3 worm cellular contexts compared by ENCODE assay signal in genomic region chrII:3553453-3553852, ce11.
TF ChIP-seq lines count a peak whose summit lies in the region.

Gene dnc-3, plus strand, starts transcription at chrII:3553724.

TF ChIP-seq in whole organism, L1 larva, 84 proteins besides CTCF, POLR2A, EP300 and RAD21 (continued from another document and continues in another):
- TF ChIP-seq rnt-1 (tag; optimal IDR thresholded peaks at IDR 0.05; lab: Kevin White, UChicago) (no peak), aly-2 (tag; optimal IDR thresholded peaks at IDR 0.05; lab: Kevin White, UChicago) (peak; percentile 20), ceh-90 (tag; optimal IDR thresholded peaks at IDR 0.05; lab: Kevin White, UChicago) (peak; percentile 62), sup-37 (GFP tag; optimal IDR thresholded peaks at IDR 0.05; lab: Kevin White, UChicago) (peak; percentile 52), isw-1 (GFP tag; IDR thresholded peaks at IDR 0.05; lab: Robert Waterston, UW) (peak; percentile 72), hlh-17 (GFP tag; optimal IDR thresholded peaks at IDR 0.05; lab: Kevin White, UChicago; ENCODE audit: borderline replicate concordance) (no peak), sptf-1 (tag; optimal IDR thresholded peaks at IDR 0.05; lab: Kevin White, UChicago) (no peak), nhr-12 (tag; optimal IDR thresholded peaks at IDR 0.05; lab: Kevin White, UChicago) (no peak), nhr-28 (tag; optimal IDR thresholded peaks at IDR 0.05; lab: Kevin White, UChicago) (no peak), dsc-1 (tag; optimal IDR thresholded peaks at IDR 0.05; lab: Kevin White, UChicago) (peak; percentile 91), ztf-11 (tag; optimal IDR thresholded peaks at IDR 0.05; lab: Kevin White, UChicago) (peak in 1 of 2 experiments; percentile 44), unc-86 (tag; optimal IDR thresholded peaks at IDR 0.05; lab: Kevin White, UChicago) (peak; percentile 56), jun-1 (tag; optimal IDR thresholded peaks at IDR 0.05; lab: Kevin White, UChicago) (peak; percentile 30), blmp-1 (tag; optimal IDR thresholded peaks at IDR 0.05; lab: Kevin White, UChicago) (peak; percentile 20), lin-14 (GFP tag; optimal IDR thresholded peaks at IDR 0.05; lab: Kevin White, UChicago) (peak; percentile 80), zag-1 (tag; optimal IDR thresholded peaks at IDR 0.05; lab: Kevin White, UChicago) (no peak), unc-98 (GFP tag; IDR thresholded peaks at IDR 0.05; lab: Robert Waterston, UW) (no peak), snu-23 (GFP tag; optimal IDR thresholded peaks at IDR 0.05; lab: Kevin White, UChicago) (peak; percentile 86), nhr-90 (tag; optimal IDR thresholded peaks at IDR 0.05; lab: Kevin White, UChicago; ENCODE audit: poor library complexity) (peak; percentile 73), egl-13 (tag; optimal IDR thresholded peaks at IDR 0.05; lab: Kevin White, UChicago) (peak; percentile 73), snpc-4 (tag; optimal IDR thresholded peaks at IDR 0.05; lab: Kevin White, UChicago) (peak; percentile 31), mep-1 (tag; optimal IDR thresholded peaks at IDR 0.05; lab: Kevin White, UChicago) (peak; percentile 53), mab-9 (GFP tag; IDR thresholded peaks at IDR 0.05; lab: Robert Waterston, UW) (peak; percentile 50; the same call in 1 of the 2 replicates), lir-3 (tag; optimal IDR thresholded peaks at IDR 0.05; lab: Kevin White, UChicago; ENCODE audit: poor library complexity) (no peak), fkh-4 (tag; optimal IDR thresholded peaks at IDR 0.05; lab: Kevin White, UChicago; ENCODE audit: borderline replicate concordance) (peak; percentile 72), nhr-237 (tag; optimal IDR thresholded peaks at IDR 0.05; lab: Kevin White, UChicago) (peak; percentile 30), nhr-20 (tag; optimal IDR thresholded peaks at IDR 0.05; lab: Kevin White, UChicago) (peak; percentile 80), skn-1 (tag; optimal IDR thresholded peaks at IDR 0.05; lab: Kevin White, UChicago) (no peak), alr-1 (tag; optimal IDR thresholded peaks at IDR 0.05; lab: Kevin White, UChicago; ENCODE audit: borderline replicate concordance) (no peak), fos-1 (tag; optimal IDR thresholded peaks at IDR 0.05; lab: Kevin White, UChicago) (peak; percentile 29), nhr-71 (tag; optimal IDR thresholded peaks at IDR 0.05; lab: Kevin White, UChicago) (peak; percentile 86), hlh-4 (tag; optimal IDR thresholded peaks at IDR 0.05; lab: Kevin White, UChicago) (no peak), F16B12.6 (tag; optimal IDR thresholded peaks at IDR 0.05; lab: Kevin White, UChicago) (peak; percentile 83), elt-3 (tag; optimal IDR thresholded peaks at IDR 0.05; lab: Kevin White, UChicago) (no peak), unc-62 (GFP tag; optimal IDR thresholded peaks at IDR 0.05; lab: Kevin White, UChicago) (no peak), tlp-1 (tag; optimal IDR thresholded peaks at IDR 0.05; lab: Kevin White, UChicago) (no peak), lin-13 (GFP tag; optimal IDR thresholded peaks at IDR 0.05; lab: Kevin White, UChicago) (peak; percentile 29), C16A3.4 (tag; optimal IDR thresholded peaks at IDR 0.05; lab: Kevin White, UChicago) (peak; percentile 24), C04F5.9 (tag; optimal IDR thresholded peaks at IDR 0.05; lab: Kevin White, UChicago) (peak; percentile 77), pqm-1 (tag; optimal IDR thresholded peaks at IDR 0.05; lab: Kevin White, UChicago) (no peak), lin-39 (tag; optimal IDR thresholded peaks at IDR 0.05; lab: Kevin White, UChicago) (peak; percentile 43), nhr-19 (GFP tag; conservative IDR thresholded peaks at IDR 0.05; lab: Robert Waterston, UW) (peak; percentile 61), dpl-1 (GFP tag; optimal IDR thresholded peaks at IDR 0.05; lab: Kevin White, UChicago) (peak; percentile 52 to 56 (median 56))

TF ChIP-seq in whole organism, L3 larva, 47 proteins besides CTCF, POLR2A, EP300 and RAD21 (continued from another document):
- TF ChIP-seq elt-1 (tag; optimal IDR thresholded peaks at IDR 0.05; lab: Kevin White, UChicago) (no peak), jun-1 (tag; optimal IDR thresholded peaks at IDR 0.05; lab: Kevin White, UChicago) (no peak), elt-2 (tag; optimal IDR thresholded peaks at IDR 0.05; lab: Kevin White, UChicago) (peak; percentile 28), nhr-25 (tag; optimal IDR thresholded peaks at IDR 0.05; lab: Kevin White, UChicago) (no peak), nhr-12 (tag; optimal IDR thresholded peaks at IDR 0.05; lab: Kevin White, UChicago) (no peak), unc-62 (GFP tag; optimal IDR thresholded peaks at IDR 0.05; lab: Kevin White, UChicago) (no peak), eor-1 (tag; optimal IDR thresholded peaks at IDR 0.05; lab: Kevin White, UChicago) (no peak), nhr-237 (tag; optimal IDR thresholded peaks at IDR 0.05; lab: Kevin White, UChicago) (no peak), ceh-82 (tag; optimal IDR thresholded peaks at IDR 0.05; lab: Kevin White, UChicago) (no peak), egl-5 (tag; optimal IDR thresholded peaks at IDR 0.05; lab: Kevin White, UChicago) (no peak), unc-39 (tag; optimal IDR thresholded peaks at IDR 0.05; lab: Kevin White, UChicago) (no peak), nhr-76 (tag; optimal IDR thresholded peaks at IDR 0.05; lab: Kevin White, UChicago) (no peak), egl-27 (tag; optimal IDR thresholded peaks at IDR 0.05; lab: Kevin White, UChicago) (no peak), aly-2 (tag; optimal IDR thresholded peaks at IDR 0.05; lab: Kevin White, UChicago) (no peak), elt-3 (tag; optimal IDR thresholded peaks at IDR 0.05; lab: Kevin White, UChicago) (no peak), pha-4 (tag; optimal IDR thresholded peaks at IDR 0.05; lab: Kevin White, UChicago) (no peak), nhr-77 (tag; optimal IDR thresholded peaks at IDR 0.05; lab: Kevin White, UChicago) (no peak), nhr-11 (tag; optimal IDR thresholded peaks at IDR 0.05; lab: Kevin White, UChicago) (no peak), daf-12 (tag; optimal IDR thresholded peaks at IDR 0.05; lab: Kevin White, UChicago) (no peak), ZK546.5 (tag; optimal IDR thresholded peaks at IDR 0.05; lab: Kevin White, UChicago) (no peak), lsy-12 (tag; optimal IDR thresholded peaks at IDR 0.05; lab: Kevin White, UChicago) (no peak), nhr-67 (tag; optimal IDR thresholded peaks at IDR 0.05; lab: Kevin White, UChicago) (no peak), ama-1 (optimal IDR thresholded peaks at IDR 0.05; lab: Kevin White, UChicago) (no peak), snpc-4 (tag; optimal IDR thresholded peaks at IDR 0.05; lab: Kevin White, UChicago) (peak; percentile 5), lin-15B (tag; optimal IDR thresholded peaks at IDR 0.05; lab: Kevin White, UChicago) (peak; percentile 59), skn-1 (tag; optimal IDR thresholded peaks at IDR 0.05; lab: Kevin White, UChicago) (no peak), nhr-28 (tag; optimal IDR thresholded peaks at IDR 0.05; lab: Kevin White, UChicago) (no peak)

TF ChIP-seq in whole organism, young adult, 124 proteins besides CTCF, POLR2A, EP300 and RAD21 (continued from another document and continues in another):
- TF ChIP-seq nhr-120 (GFP tag; IDR thresholded peaks at IDR 0.05; lab: Robert Waterston, UW): no peak
- no peak for TF ChIP-seq zim-3 (tag; optimal IDR thresholded peaks at IDR 0.05; lab: Kevin White, UChicago)
- TF ChIP-seq die-1 (tag; optimal IDR thresholded peaks at IDR 0.05; lab: Kevin White, UChicago): no peak
- no peak for TF ChIP-seq ztf-22 (GFP tag; optimal IDR thresholded peaks at IDR 0.05; lab: Kevin White, UChicago)
- TF ChIP-seq lin-26 (GFP tag; IDR thresholded peaks at IDR 0.05; lab: Robert Waterston, UW): no peak
- TF ChIP-seq K12H6.12 (tag; optimal IDR thresholded peaks at IDR 0.05; lab: Kevin White, UChicago): no peak
- no peak for TF ChIP-seq sdz-38 (tag; optimal IDR thresholded peaks at IDR 0.05; lab: Kevin White, UChicago)
- no peak for TF ChIP-seq F55B11.4 (tag; optimal IDR thresholded peaks at IDR 0.05; lab: Kevin White, UChicago; ENCODE audit: borderline replicate concordance, insufficient read depth)
- TF ChIP-seq F10E7.11 (tag; optimal IDR thresholded peaks at IDR 0.05; lab: Kevin White, UChicago): no peak
- no peak for TF ChIP-seq C17E4.6 (GFP tag; IDR thresholded peaks at IDR 0.05; lab: Robert Waterston, UW)
- peak; percentile 66 for TF ChIP-seq xnd-1 (tag; optimal IDR thresholded peaks at IDR 0.05; lab: Kevin White, UChicago)
- no peak for TF ChIP-seq ceh-27 (GFP tag; optimal IDR thresholded peaks at IDR 0.05; lab: Kevin White, UChicago)
- TF ChIP-seq F22D6.2 (tag; optimal IDR thresholded peaks at IDR 0.05; lab: Kevin White, UChicago): no peak
- TF ChIP-seq ztf-25 (GFP tag; IDR thresholded peaks at IDR 0.05; lab: Robert Waterston, UW): no peak
- no peak for TF ChIP-seq ccch-3 (GFP tag; optimal IDR thresholded peaks at IDR 0.05; lab: Kevin White, UChicago)
- no peak for TF ChIP-seq tlf-1 (GFP tag; optimal IDR thresholded peaks at IDR 0.05; lab: Kevin White, UChicago)
- TF ChIP-seq Y56A3A.18 (GFP tag; IDR thresholded peaks at IDR 0.05; lab: Robert Waterston, UW): no peak
- peak; percentile 20 for TF ChIP-seq tbp1 (GFP tag; optimal IDR thresholded peaks at IDR 0.05; lab: Kevin White, UChicago)
- no peak for TF ChIP-seq unc-62 (GFP tag; optimal IDR thresholded peaks at IDR 0.05; lab: Kevin White, UChicago)
- TF ChIP-seq attf-3 (GFP tag; conservative IDR thresholded peaks at IDR 0.05; lab: Robert Waterston, UW): no peak
- peak; percentile 62; the same call in 1 of the 2 replicates for TF ChIP-seq ceh-91 (GFP tag; IDR thresholded peaks at IDR 0.05; lab: Robert Waterston, UW)
- TF ChIP-seq ceh-79 (tag; optimal IDR thresholded peaks at IDR 0.05; lab: Kevin White, UChicago): no peak
- no peak for TF ChIP-seq ZK185.1 (tag; optimal IDR thresholded peaks at IDR 0.05; lab: Kevin White, UChicago; ENCODE audit: poor library complexity, severe bottlenecking)
- peak; percentile 20 for TF ChIP-seq B0261.1 (tag; optimal IDR thresholded peaks at IDR 0.05; lab: Kevin White, UChicago)
- TF ChIP-seq hlh-26 (GFP tag; conservative IDR thresholded peaks at IDR 0.05; lab: Robert Waterston, UW): no peak
- no peak for TF ChIP-seq egl-44 (GFP tag; IDR thresholded peaks at IDR 0.05; lab: Robert Waterston, UW)
- no peak for TF ChIP-seq snpc-4 (GFP tag; optimal IDR thresholded peaks at IDR 0.05; lab: Kevin White, UChicago)
- TF ChIP-seq snpc-4 (tag; optimal IDR thresholded peaks at IDR 0.05; lab: Kevin White, UChicago): peak in 1 of 4 experiments; percentile 45
- no peak for TF ChIP-seq aptf-2 (GFP tag; conservative IDR thresholded peaks at IDR 0.05; lab: Robert Waterston, UW)
- TF ChIP-seq dpl-1 (GFP tag; optimal IDR thresholded peaks at IDR 0.05; lab: Kevin White, UChicago): no peak
- TF ChIP-seq rpc-1 (optimal IDR thresholded peaks at IDR 0.05; lab: Kevin White, UChicago): no peak
- TF ChIP-seq rpc-1 (tag; optimal IDR thresholded peaks at IDR 0.05; lab: Kevin White, UChicago): no peak
- TF ChIP-seq F57C9.4 (tag; optimal IDR thresholded peaks at IDR 0.05; lab: Kevin White, UChicago): no peak
- peak; percentile 78 for TF ChIP-seq lin-40 (tag; optimal IDR thresholded peaks at IDR 0.05; lab: Kevin White, UChicago)
- no peak for TF ChIP-seq athp-1 (tag; optimal IDR thresholded peaks at IDR 0.05; lab: Kevin White, UChicago)
- no peak for TF ChIP-seq ztf-6 (GFP tag; IDR thresholded peaks at IDR 0.05; lab: Robert Waterston, UW)
- TF ChIP-seq ama-1 (optimal IDR thresholded peaks at IDR 0.05; lab: Kevin White, UChicago): no peak
- no peak for TF ChIP-seq ama-1 (GFP tag; optimal IDR thresholded peaks at IDR 0.05; lab: Kevin White, UChicago)
- TF ChIP-seq ztf-26 (tag; optimal IDR thresholded peaks at IDR 0.05; lab: Kevin White, UChicago): peak; percentile 37
- TF ChIP-seq lin-54 (GFP tag; optimal IDR thresholded peaks at IDR 0.05; lab: Kevin White, UChicago): peak; percentile 42
- no peak for TF ChIP-seq T26A5.8 (tag; optimal IDR thresholded peaks at IDR 0.05; lab: Kevin White, UChicago)
- peak; percentile 53 for TF ChIP-seq madf-8 (GFP tag; conservative IDR thresholded peaks at IDR 0.05; lab: Robert Waterston, UW)
- no peak for TF ChIP-seq bed-1 (GFP tag; IDR thresholded peaks at IDR 0.05; lab: Robert Waterston, UW)
- no peak for TF ChIP-seq hmg-20 (GFP tag; IDR thresholded peaks at IDR 0.05; lab: Robert Waterston, UW)
- no peak for TF ChIP-seq nhr-90 (tag; optimal IDR thresholded peaks at IDR 0.05; lab: Kevin White, UChicago)
- no peak for TF ChIP-seq aptf-3 (GFP tag; IDR thresholded peaks at IDR 0.05; lab: Robert Waterston, UW)
- no peak for TF ChIP-seq snpc-1.1 (tag; optimal IDR thresholded peaks at IDR 0.05; lab: Kevin White, UChicago; ENCODE audit: insufficient read depth)
- TF ChIP-seq lsl-1 (GFP tag; optimal IDR thresholded peaks at IDR 0.05; lab: Kevin White, UChicago): peak; percentile 61
- TF ChIP-seq unc-130 (GFP tag; optimal IDR thresholded peaks at IDR 0.05; lab: Kevin White, UChicago): no peak
- no peak for TF ChIP-seq T07F8.4 (tag; optimal IDR thresholded peaks at IDR 0.05; lab: Kevin White, UChicago)
- no peak for TF ChIP-seq snpc-3.4 (tag; optimal IDR thresholded peaks at IDR 0.05; lab: Kevin White, UChicago)
- no peak for TF ChIP-seq sptf-2 (GFP tag; optimal IDR thresholded peaks at IDR 0.05; lab: Kevin White, UChicago)
- no peak for TF ChIP-seq ets-4 (GFP tag; optimal IDR thresholded peaks at IDR 0.05; lab: Kevin White, UChicago)
- TF ChIP-seq F52B5.7 (tag; optimal IDR thresholded peaks at IDR 0.05; lab: Kevin White, UChicago): no peak
- TF ChIP-seq madf-10 (tag; optimal IDR thresholded peaks at IDR 0.05; lab: Kevin White, UChicago): no peak
- no peak for TF ChIP-seq nhr-80 (tag; optimal IDR thresholded peaks at IDR 0.05; lab: Kevin White, UChicago)
- peak; percentile 61 for TF ChIP-seq mcd-1 (GFP tag; IDR thresholded peaks at IDR 0.05; lab: Robert Waterston, UW)
- no peak for TF ChIP-seq nhr-27 (tag; optimal IDR thresholded peaks at IDR 0.05; lab: Kevin White, UChicago)
- no peak for TF ChIP-seq rec-8 (tag; optimal IDR thresholded peaks at IDR 0.05; lab: Kevin White, UChicago)
- TF ChIP-seq Y53F4B.3 (GFP tag; IDR thresholded peaks at IDR 0.05; lab: Robert Waterston, UW): no peak
- TF ChIP-seq hlh-12 (tag; optimal IDR thresholded peaks at IDR 0.05; lab: Kevin White, UChicago): no peak
- TF ChIP-seq ceh-58 (GFP tag; IDR thresholded peaks at IDR 0.05; lab: Robert Waterston, UW): no peak
- TF ChIP-seq lir-1 (GFP tag; conservative IDR thresholded peaks at IDR 0.05; lab: Robert Waterston, UW): no peak
- no peak for TF ChIP-seq F49E8.2 (tag; optimal IDR thresholded peaks at IDR 0.05; lab: Kevin White, UChicago; ENCODE audit: insufficient read depth)
- TF ChIP-seq attf-5 (GFP tag; optimal IDR thresholded peaks at IDR 0.05; lab: Kevin White, UChicago): peak; percentile 45
- no peak for TF ChIP-seq mxl-1 (tag; optimal IDR thresholded peaks at IDR 0.05; lab: Kevin White, UChicago)
- TF ChIP-seq ekl-4 (GFP tag; IDR thresholded peaks at IDR 0.05; lab: Robert Waterston, UW): no peak
- no peak for TF ChIP-seq hsf-1 (GFP tag; IDR thresholded peaks at IDR 0.05; lab: Robert Waterston, UW)
- TF ChIP-seq F33H1.4 (GFP tag; IDR thresholded peaks at IDR 0.05; lab: Robert Waterston, UW): peak; percentile 50; the same call in 1 of the 2 replicates
- no peak for TF ChIP-seq let-526 (GFP tag; IDR thresholded peaks at IDR 0.05; lab: Robert Waterston, UW)
- TF ChIP-seq K11D2.4 (GFP tag; IDR thresholded peaks at IDR 0.05; lab: Robert Waterston, UW): no peak
- no peak for TF ChIP-seq madf-3 (GFP tag; IDR thresholded peaks at IDR 0.05; lab: Robert Waterston, UW)
- no peak for TF ChIP-seq lag-1 (GFP tag; IDR thresholded peaks at IDR 0.05; lab: Robert Waterston, UW)
- no peak for TF ChIP-seq somi-1 (GFP tag; optimal IDR thresholded peaks at IDR 0.05; lab: Kevin White, UChicago)
- TF ChIP-seq D2030.7 (GFP tag; IDR thresholded peaks at IDR 0.05; lab: Robert Waterston, UW): no peak; the same call in 1 of the 2 replicates
- no peak for TF ChIP-seq rcor-1 (GFP tag; IDR thresholded peaks at IDR 0.05; lab: Robert Waterston, UW)
- TF ChIP-seq B0336.3 (GFP tag; IDR thresholded peaks at IDR 0.05; lab: Robert Waterston, UW): peak; percentile 64; the same call in 1 of the 2 replicates
